Worm (Caenorhabditis elegans): ENCODE measurements around the gene Y38H6C.21.

The Y38H6C.21 gene

DNA sequence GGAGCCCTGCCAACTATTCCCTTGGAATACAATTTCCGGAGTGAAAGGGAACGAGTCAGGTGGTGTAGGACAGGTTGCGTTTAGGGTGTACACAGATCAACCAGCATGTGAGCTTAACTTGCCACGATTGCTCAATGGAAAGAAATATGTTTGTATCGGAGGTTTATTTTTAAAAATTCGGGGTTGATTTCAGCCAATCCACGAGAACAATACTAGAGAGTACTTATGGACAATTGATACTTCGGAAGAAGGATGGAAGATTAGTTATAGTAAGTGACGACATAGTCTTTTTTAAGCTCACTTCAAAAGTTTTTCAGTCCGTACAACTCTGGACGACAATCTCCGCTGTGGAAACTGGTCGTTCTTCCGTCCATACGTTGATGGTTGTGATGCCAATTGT lies 19.8 kb upstream of the Y38H6C.21 start:
- TF ChIP-seq Y53G8AR.9 (GFP tag; conservative IDR thresholded peaks at IDR 0.05), result no peak
- no peak for TF ChIP-seq nhr-120 (GFP tag; IDR thresholded peaks at IDR 0.05)
- no peak for TF ChIP-seq ekl-4 (GFP tag; IDR thresholded peaks at IDR 0.05)
- TF ChIP-seq unc-62 (GFP tag; optimal IDR thresholded peaks at IDR 0.05), result no peak
- no peak for TF ChIP-seq madf-3 (GFP tag; IDR thresholded peaks at IDR 0.05)
- TF ChIP-seq ZK185.1 (tag; optimal IDR thresholded peaks at IDR 0.05; ENCODE audit: poor library complexity, severe bottlenecking), result no peak
- no peak for TF ChIP-seq nhr-80 (tag; optimal IDR thresholded peaks at IDR 0.05)
- TF ChIP-seq sdz-38 (tag; optimal IDR thresholded peaks at IDR 0.05), result no peak
- TF ChIP-seq ceh-91 (GFP tag; IDR thresholded peaks at IDR 0.05), result no peak
- no peak for TF ChIP-seq lir-1 (GFP tag; conservative IDR thresholded peaks at IDR 0.05)
- no peak for TF ChIP-seq sea-2 (GFP tag; IDR thresholded peaks at IDR 0.05)
- TF ChIP-seq attf-3 (GFP tag; conservative IDR thresholded peaks at IDR 0.05), result no peak
- TF ChIP-seq snpc-1.3 (tag; optimal IDR thresholded peaks at IDR 0.05; ENCODE audit: insufficient read depth), result no peak

DNA sequence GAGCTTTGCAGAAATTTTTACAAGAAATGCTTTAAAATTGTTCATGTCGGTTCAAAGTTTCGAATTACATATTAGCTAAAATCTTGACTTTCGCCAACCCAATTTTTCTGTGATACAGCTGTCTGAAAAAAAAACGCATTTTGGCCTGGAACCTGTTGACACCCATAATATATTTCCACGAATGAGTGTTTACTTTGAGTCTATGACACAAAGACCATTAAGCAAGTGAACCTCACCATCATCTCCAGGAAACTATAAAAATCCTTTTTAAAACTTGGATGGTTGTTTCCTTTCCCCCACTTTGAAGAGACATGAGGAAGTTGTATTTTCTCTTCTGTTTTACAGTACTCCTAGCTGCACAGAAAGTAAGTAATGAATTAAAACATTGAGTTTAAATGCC lies 19.2 kb upstream of the Y38H6C.21 start, which contains the start of gene clec-263:
Gene clec-263 (plus strand): TSS at position 301 of the 400 bp plus-strand sequence.
- TF ChIP-seq him-1 (tag; optimal IDR thresholded peaks at IDR 0.05) (no peak), Y53F4B.3 (GFP tag; IDR thresholded peaks at IDR 0.05) (no peak), tbx-9 (tag; optimal IDR thresholded peaks at IDR 0.05; ENCODE audit: borderline replicate concordance) (no peak), nhr-90 (tag; optimal IDR thresholded peaks at IDR 0.05) (no peak), F55B11.4 (tag; optimal IDR thresholded peaks at IDR 0.05; ENCODE audit: borderline replicate concordance, insufficient read depth) (no peak), rec-8 (tag; optimal IDR thresholded peaks at IDR 0.05) (no peak), bed-2 (GFP tag; IDR thresholded peaks at IDR 0.05) (no peak), athp-1 (tag; optimal IDR thresholded peaks at IDR 0.05) (no peak), zim-3 (tag; optimal IDR thresholded peaks at IDR 0.05) (no peak), Y67H2A.10 (GFP tag; conservative IDR thresholded peaks at IDR 0.05) (no peak), egl-18 (GFP tag; IDR thresholded peaks at IDR 0.05) (no peak), hrde-1 (tag; optimal IDR thresholded peaks at IDR 0.05; ENCODE audit: borderline replicate concordance) (no peak), zfh-2 (GFP tag; conservative IDR thresholded peaks at IDR 0.05) (no peak), lin-40 (tag; optimal IDR thresholded peaks at IDR 0.05) (no peak), attf-5 (GFP tag; optimal IDR thresholded peaks at IDR 0.05) (no peak)

DNA sequence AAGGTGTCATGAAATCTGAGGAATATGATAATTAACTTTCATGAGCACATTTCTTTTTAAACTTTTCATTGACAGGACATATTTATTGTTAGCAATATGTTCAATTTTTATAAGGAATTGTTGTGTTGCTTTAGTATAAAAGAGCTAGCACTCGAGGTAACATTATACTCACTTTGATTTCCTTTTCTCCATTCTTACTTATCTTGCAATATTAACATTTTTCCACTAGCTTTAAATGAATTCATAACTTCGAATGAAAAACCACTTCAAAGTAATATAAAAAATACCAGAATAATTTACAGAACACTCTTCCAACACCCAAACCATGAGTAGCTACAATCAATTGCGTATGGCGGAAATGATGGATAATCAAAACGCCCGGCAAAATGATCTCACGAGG lies 18.3 kb upstream of the Y38H6C.21 start, which contains the start of gene F26F2.5:
Gene F26F2.5 (plus strand): TSS at position 301 of the 400 bp plus-strand sequence.
- TF ChIP-seq lir-1 (GFP tag; conservative IDR thresholded peaks at IDR 0.05) (no peak), mxl-1 (tag; optimal IDR thresholded peaks at IDR 0.05) (no peak), nfyb-1 (GFP tag; IDR thresholded peaks at IDR 0.05) (no peak), sptf-2 (GFP tag; optimal IDR thresholded peaks at IDR 0.05) (no peak), F10E7.11 (tag; optimal IDR thresholded peaks at IDR 0.05) (no peak), bed-1 (GFP tag; IDR thresholded peaks at IDR 0.05) (no peak), F23B12.7 (tag; optimal IDR thresholded peaks at IDR 0.05; ENCODE audit: insufficient read depth) (no peak), ceh-58 (GFP tag; IDR thresholded peaks at IDR 0.05) (no peak), Y56A3A.18 (GFP tag; IDR thresholded peaks at IDR 0.05) (no peak), rcor-1 (GFP tag; IDR thresholded peaks at IDR 0.05) (no peak), ztf-3 (GFP tag; optimal IDR thresholded peaks at IDR 0.05) (no peak), efl-1 (GFP tag; optimal IDR thresholded peaks at IDR 0.05) (no peak)
